Fruit fly (Drosophila melanogaster): Measurements from ENCODE around the gene CG42374.

Gene CG42374

dm6 chr3L:19264141-19264487, 548 bp downstream of the CG42374 start, which contains the start of gene Max (continued):
- no peak for TF ChIP-seq hb (GFP tag; IDR thresholded peaks at IDR 0.05; ENCODE audit: partially characterized antibody)
- no peak for TF ChIP-seq TFAM (GFP tag; optimal IDR thresholded peaks at IDR 0.05)
- TF ChIP-seq CG1832 (GFP tag; optimal IDR thresholded peaks at IDR 0.05) = no peak
- 0 out of 2 replicates have a peak, but pooled peaks have one; percentile 36 for TF ChIP-seq Taf1 (GFP tag; IDR thresholded peaks at IDR 0.05)
- TF ChIP-seq Eip74EF (GFP tag; optimal IDR thresholded peaks at IDR 0.05) = no peak
- TF ChIP-seq yki (optimal IDR thresholded peaks at IDR 0.05) = no peak
- peak; percentile 53 for TF ChIP-seq gsb-n (tag; optimal IDR thresholded peaks at IDR 0.05)
- 0 out of 2 replicates have a peak, but pooled peaks have one; percentile 31 for TF ChIP-seq ttk (GFP tag; IDR thresholded peaks at IDR 0.05)
- TF ChIP-seq CG30020 (tag; optimal IDR thresholded peaks at IDR 0.05) = peak; percentile 76
- TF ChIP-seq pzg (GFP tag; optimal IDR thresholded peaks at IDR 0.05) = peak; percentile 77
- no peak for TF ChIP-seq croc (GFP tag; conservative IDR thresholded peaks at IDR 0.05)
- TF ChIP-seq esg (GFP tag; conservative IDR thresholded peaks at IDR 0.05) = peak; percentile 45
- no peak for TF ChIP-seq shn (GFP tag; optimal IDR thresholded peaks at IDR 0.05)
- TF ChIP-seq BtbVII (GFP tag; optimal IDR thresholded peaks at IDR 0.05) = peak; percentile 71
- peak; percentile 59 for TF ChIP-seq lilli (GFP tag; optimal IDR thresholded peaks at IDR 0.05)
- peak; percentile 51 for TF ChIP-seq CG1233 (GFP tag; optimal IDR thresholded peaks at IDR 0.05)
- TF ChIP-seq bab2 (GFP tag; optimal IDR thresholded peaks at IDR 0.05) = peak; percentile 35
- TF ChIP-seq CG8290 (GFP tag; optimal IDR thresholded peaks at IDR 0.05) = no peak
- TF ChIP-seq CG8290 (tag; optimal IDR thresholded peaks at IDR 0.05) = no peak
- no peak for TF ChIP-seq disco-r (GFP tag; optimal IDR thresholded peaks at IDR 0.05)
- TF ChIP-seq corto (GFP tag; optimal IDR thresholded peaks at IDR 0.05) = no peak
- no peak for TF ChIP-seq ato (GFP tag; IDR thresholded peaks at IDR 0.05; ENCODE audit: partially characterized antibody)
- TF ChIP-seq Neu2 (GFP tag; optimal IDR thresholded peaks at IDR 0.05; ENCODE audit: borderline replicate concordance) = no peak
- TF ChIP-seq CG7271 (tag; optimal IDR thresholded peaks at IDR 0.05) = peak; percentile 44
- no peak for TF ChIP-seq CG10431 (GFP tag; optimal IDR thresholded peaks at IDR 0.05)
- TF ChIP-seq CG7786 (GFP tag; optimal IDR thresholded peaks at IDR 0.05) = no peak
- peak; percentile 49; the same call in 1 of the 2 replicates for TF ChIP-seq stc (GFP tag; IDR thresholded peaks at IDR 0.05)
- TF ChIP-seq toy (GFP tag; IDR thresholded peaks at IDR 0.05) = no peak
- TF ChIP-seq p53 (GFP tag; optimal IDR thresholded peaks at IDR 0.05) = no peak
- TF ChIP-seq Ets65A (GFP tag) = peak; percentile 41
- TF ChIP-seq Camta (GFP tag; optimal IDR thresholded peaks at IDR 0.05) = no peak
- peak; percentile 78 for TF ChIP-seq NFAT (GFP tag; IDR thresholded peaks at IDR 0.05)
- TF ChIP-seq D19A (tag; optimal IDR thresholded peaks at IDR 0.05) = peak; percentile 66
- peak; percentile 57; the same call in 1 of the 2 replicates for TF ChIP-seq seq (GFP tag; IDR thresholded peaks at IDR 0.05)
- peak; percentile 83 for TF ChIP-seq phol (tag; optimal IDR thresholded peaks at IDR 0.05)
- TF ChIP-seq bowl (GFP tag; IDR thresholded peaks at IDR 0.05) = no peak; the same call in 1 of the 2 replicates
- TF ChIP-seq CG34422 (GFP tag; IDR thresholded peaks at IDR 0.05) = peak; percentile 47; the same call in 2 of the 3 replicates
- no peak for TF ChIP-seq ab (GFP tag; optimal IDR thresholded peaks at IDR 0.05)
- TF ChIP-seq fd96Cb (tag; optimal IDR thresholded peaks at IDR 0.05) = peak; percentile 56
- TF ChIP-seq CG42726 (GFP tag; IDR thresholded peaks at IDR 0.05; ENCODE audit: partially characterized antibody) = no peak
- peak; percentile 52 for TF ChIP-seq sqz (GFP tag; optimal IDR thresholded peaks at IDR 0.05)
- peak; percentile 72 for TF ChIP-seq CG7839 (tag; optimal IDR thresholded peaks at IDR 0.05)
- TF ChIP-seq CG12071 (GFP tag; optimal IDR thresholded peaks at IDR 0.05) = peak; percentile 36

- TF ChIP-seq Doc2 (GFP tag; IDR thresholded peaks at IDR 0.05) (0 out of 2 replicates have a peak, but pooled peaks have one; percentile 16), CG4617 (GFP tag; optimal IDR thresholded peaks at IDR 0.05; ENCODE audit: borderline replicate concordance) (no peak), E2f1 (GFP tag; IDR thresholded peaks at IDR 0.05) (0 out of 2 replicates have a peak, but pooled peaks have one; percentile 8), CG5180 (GFP tag; optimal IDR thresholded peaks at IDR 0.05) (no peak)
Measured at dm6 chr3L:19265761-19266160, 2.2 kb downstream of the CG42374 start, which contains the start of gene CG45081. CG45081 (plus strand) TSS chr3L:19266061.
